Worm (Caenorhabditis elegans) whole organism, dauer: Measurements from ENCODE around the gene eif-3.K.

ENCODE experiments used
- unc-62 ChIP-seq: sonication (generic microtip); optimal IDR thresholded peaks from 2 replicates; lab custom pipeline; 2017; ENCODE audit warnings: missing biosample characterization, missing genetic modification reagents, missing genetic modification characterization

The eif-3.K gene

DNA sequence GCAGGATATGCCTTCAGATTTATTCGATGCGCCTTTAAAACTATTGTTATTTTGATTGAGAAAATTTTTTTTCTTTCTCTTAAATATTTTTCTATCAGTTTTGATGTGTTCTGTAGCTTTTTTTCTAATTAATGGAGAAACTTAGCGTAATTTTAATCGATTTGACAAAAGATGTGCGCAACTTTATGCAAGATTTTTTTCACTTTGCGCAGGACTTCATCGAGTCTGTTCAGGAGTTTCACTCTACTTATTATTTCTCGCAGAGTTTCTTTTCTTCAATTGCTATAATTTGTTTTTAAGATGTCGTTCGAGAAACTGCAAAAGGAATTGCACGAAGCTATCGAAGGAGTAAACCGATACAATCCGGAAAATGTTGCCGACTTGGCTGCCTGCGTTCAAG, at the start of gene eif-3.K:
Gene eif-3.K (plus strand): TSS at position 301 of the 400 bp plus-strand sequence.
- TF ChIP-seq unc-62 (GFP tag; lab: Kevin White, UChicago) = no peak

DNA sequence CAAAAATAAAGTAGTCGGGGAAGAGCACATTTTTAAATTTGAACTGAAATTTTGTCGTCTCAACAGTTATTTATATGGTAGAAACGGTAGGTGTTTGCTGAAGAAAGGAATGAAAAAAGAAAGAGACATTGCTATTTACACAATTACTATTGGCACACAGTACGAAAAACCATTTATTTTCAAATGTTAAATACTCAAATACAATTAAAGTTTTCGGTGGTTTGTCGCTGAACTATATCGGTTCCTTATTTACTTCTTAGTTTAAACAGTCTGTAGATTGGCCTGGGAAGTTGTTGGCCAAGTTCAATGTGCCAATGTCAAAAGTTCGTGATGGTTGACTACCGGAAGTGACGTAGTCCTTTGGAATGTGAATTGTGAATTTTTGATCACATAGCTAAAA, 49.7 kb upstream of the eif-3.K start, which contains the start of gene ttr-27:
Gene ttr-27 (minus strand): TSS at position 45 of the 400 bp plus-strand sequence.
- TF ChIP-seq unc-62 (GFP tag; lab: Kevin White, UChicago) = no peak

DNA sequence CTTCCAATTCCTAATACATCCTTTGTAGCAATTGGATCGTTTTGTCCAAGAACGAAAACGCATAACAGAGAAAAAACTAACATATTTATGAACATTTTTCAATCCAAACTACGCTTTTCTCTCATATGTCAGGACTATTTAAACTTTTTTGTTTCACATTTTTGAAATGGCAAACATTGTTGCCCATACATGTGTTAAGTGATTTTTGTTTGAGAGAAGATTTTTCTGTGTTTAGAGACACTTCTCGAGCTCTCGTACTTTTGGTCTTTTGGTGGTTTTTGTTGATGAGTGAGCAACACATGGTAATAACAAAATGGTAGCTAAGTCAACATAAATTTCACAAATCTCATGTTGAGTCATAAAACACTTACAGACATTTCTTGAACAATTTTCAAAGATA, 48.7 kb upstream of the eif-3.K start, which contains the start of gene ttr-28:
Gene ttr-28 (minus strand): TSS at position 101 of the 400 bp plus-strand sequence.
- no peak for TF ChIP-seq unc-62 (GFP tag; lab: Kevin White, UChicago)

DNA sequence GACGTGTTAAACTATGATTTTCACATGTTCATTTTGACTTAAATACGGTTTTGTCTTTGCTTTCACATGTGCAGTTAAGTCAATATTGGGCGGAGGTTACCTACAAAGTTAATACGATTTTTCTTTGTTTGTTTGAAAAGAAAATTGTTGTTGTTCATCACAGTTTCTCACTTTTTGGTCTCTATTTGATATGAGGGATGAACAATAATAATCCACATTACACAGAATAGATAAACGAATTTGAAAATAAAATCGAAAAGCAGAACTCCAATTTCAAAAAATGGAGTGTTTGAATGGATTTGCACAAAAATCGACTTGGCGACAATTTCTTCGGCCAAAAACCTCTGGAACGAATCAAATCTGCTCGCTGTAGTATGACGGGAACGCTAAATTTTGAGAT, 47.1 kb upstream of the eif-3.K start, which contains the start of gene ttr-29:
Gene ttr-29 (minus strand): TSS at position 101 of the 400 bp plus-strand sequence.
- TF ChIP-seq unc-62 (GFP tag; lab: Kevin White, UChicago) = no peak

DNA sequence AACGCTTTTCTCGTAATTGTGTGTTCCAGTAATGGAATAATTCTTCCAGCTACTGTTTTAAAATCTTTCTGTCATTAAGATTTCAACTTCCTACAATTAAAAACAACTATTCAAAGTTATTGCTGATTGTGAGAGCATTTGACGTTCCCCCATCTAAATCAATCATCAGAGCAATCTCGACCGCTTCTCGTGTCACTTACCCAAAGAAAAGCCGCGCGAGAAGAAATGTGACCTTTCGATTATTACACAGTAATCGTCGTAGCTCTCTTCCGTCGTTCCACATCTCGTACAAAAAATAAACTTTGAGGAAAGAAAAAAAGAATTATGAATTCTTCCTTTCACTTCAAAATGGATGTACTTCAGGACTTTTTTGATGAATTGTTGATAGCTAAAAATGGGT, 46.4 kb upstream of the eif-3.K start:
- no peak for TF ChIP-seq unc-62 (GFP tag; lab: Kevin White, UChicago)

DNA sequence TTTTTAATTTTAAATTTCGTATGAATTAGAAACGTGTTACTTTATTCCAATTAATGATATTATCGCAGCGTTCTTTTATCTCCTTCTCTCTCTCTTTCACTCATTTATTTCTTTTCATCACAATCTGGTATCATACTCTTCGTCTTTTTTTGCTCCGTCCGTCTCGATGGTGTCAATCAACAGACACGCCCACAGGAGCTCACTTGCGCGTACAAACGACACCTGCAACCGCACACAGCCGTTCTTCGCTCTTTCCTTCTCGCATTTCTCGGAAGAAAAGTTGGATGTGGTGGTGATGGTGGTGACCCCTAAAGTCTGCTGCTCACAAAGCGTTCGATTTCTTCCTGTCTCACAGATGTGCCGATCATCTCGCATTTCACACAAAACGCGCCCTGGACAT, 45.2 kb upstream of the eif-3.K start:
- no peak for TF ChIP-seq unc-62 (GFP tag; lab: Kevin White, UChicago)

DNA sequence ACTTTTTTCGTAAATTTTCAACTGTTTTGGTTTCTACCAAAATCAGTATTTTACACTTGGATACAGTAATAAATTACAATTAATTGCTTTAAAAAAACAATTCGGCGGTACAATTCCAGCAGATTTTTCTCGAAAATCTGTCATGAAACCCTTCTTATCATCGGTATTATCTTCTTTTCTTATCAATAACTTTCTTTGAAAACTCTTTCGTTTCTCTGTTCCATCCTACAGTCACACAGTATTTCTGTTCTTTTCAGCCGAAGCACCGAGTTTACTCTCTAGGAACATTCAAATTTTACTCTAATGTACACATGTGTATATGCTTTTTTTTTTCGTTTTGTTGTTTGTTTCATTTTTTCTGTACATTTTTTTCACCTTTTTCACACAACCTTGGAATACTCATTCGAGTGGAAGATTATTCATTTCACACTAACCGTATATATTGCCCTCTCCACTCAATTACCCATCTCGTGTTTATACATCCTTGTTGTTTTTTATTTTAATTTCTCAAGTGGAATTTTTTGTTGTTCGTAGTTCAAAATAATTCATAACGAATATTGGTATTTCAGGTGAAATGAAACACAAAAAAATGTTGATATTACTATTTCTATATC, 44.2 kb upstream of the eif-3.K start, which contains the start of gene nid-1:
Gene nid-1 (plus strand): TSS at position 564 of the 614 bp plus-strand sequence.
- TF ChIP-seq unc-62 (GFP tag; lab: Kevin White, UChicago) = no peak

DNA sequence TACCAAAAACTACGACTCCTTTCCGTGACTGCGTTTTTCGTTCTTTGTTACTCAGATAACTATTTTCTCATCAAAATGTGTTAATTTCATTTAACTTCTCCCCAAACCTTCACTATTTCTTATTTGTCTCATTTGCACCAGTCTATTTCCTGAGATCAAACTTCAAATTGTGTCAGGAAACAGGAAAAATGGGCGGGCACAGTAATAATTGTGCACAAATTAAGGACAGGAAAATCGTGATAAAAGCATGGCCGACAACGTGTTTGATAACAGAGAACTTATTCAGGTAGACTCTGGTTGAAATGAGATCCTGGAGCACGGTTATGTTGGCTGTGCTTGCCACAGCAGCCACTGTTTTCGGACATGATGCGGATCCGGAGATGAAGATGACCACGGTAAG, 34.1 kb upstream of the eif-3.K start, which contains the start of gene lipl-1:
Gene lipl-1 (plus strand): TSS at position 282 of the 400 bp plus-strand sequence.
- no peak for TF ChIP-seq unc-62 (GFP tag; lab: Kevin White, UChicago)

DNA sequence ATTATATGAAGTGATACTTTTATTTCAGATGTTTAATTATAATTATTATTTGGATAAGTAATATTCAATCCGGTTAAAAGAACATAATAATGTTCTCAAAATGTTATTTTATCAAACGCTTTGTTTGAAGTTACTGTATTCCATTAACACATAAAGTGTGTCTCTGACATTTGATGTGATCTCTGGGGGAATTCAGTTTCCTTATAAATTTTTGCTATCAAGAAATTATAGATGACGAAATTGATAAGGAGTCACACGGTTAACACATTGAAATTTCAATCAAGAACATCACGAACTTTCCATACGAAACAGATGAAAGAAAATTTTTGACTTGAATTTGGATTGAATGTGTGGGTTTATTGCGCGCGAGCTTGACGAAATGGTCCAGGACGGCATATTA, 32.1 kb upstream of the eif-3.K start:
- no peak for TF ChIP-seq unc-62 (GFP tag; lab: Kevin White, UChicago)

DNA sequence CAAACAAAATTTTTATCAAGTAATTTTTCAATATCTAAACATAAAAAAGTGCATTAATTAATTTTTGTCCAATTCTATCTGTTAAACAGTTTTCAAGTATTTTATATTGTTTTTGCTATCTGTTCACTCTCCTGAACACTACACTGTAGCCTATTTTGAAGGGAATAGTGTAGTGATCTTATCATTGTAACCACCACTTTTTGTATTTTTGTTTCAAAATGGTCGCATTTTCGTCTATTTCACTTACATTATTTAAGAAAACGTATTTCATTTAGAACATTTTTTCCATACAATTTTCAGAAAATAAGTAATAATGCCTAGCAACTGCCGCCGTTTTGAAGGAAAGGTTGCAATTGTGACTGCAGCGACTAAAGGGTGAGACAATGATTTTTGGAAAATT, 31.5 kb upstream of the eif-3.K start, which contains the start of gene dhrs-4:
Gene dhrs-4 (plus strand): TSS at position 301 of the 400 bp plus-strand sequence.
- no peak for TF ChIP-seq unc-62 (GFP tag; lab: Kevin White, UChicago)

DNA sequence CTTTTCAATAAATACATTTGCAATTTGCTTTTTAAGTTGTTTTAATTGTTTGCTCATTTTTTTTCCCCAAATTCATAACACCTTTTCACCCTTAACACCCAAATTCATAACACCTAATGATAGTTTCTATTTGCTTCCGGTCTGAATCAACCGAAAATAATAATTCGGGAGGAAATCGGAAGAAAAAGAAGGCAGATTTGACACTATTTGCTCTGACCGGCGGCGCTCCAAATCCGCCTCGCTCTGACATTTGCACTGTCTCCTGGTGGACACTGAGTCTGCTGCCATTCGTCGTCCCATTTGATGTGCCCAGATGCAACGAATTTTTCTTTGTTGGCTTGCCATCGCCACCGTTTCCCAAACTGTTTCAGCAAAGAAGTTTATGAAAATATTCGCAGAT, 29.7 kb upstream of the eif-3.K start, which contains the start of gene pqn-67:
Gene pqn-67 (plus strand): TSS at position 301 of the 400 bp plus-strand sequence.
- no peak for TF ChIP-seq unc-62 (GFP tag; lab: Kevin White, UChicago)

DNA sequence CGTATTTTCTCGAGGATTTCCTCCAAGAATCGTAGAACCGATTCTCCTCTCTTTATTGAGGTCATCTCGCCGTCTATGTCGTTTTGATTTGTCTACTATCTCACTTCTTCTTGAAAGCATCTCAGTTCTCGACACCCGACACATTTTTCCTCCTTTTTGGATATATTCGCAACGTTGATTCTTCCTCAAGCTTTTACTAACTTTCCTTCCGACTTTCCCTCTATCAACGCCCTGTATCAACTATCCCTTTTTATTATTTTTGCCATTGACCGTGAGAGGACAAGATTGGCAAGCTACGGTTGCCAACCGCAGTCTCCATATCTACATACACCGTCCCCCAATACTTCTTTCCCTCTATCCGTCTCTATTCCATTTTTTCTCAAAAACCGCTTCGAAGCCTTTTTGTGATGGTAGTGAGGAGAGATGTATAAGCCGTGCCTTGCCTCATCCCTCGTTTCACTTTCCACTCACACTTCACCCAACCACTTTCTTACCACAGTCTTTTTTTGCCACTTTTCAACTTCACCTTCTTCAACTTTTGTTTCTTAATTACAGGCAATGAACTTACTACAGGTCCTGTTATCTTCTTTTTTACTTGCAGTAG, 24.8 kb upstream of the eif-3.K start, which contains the start of gene T16G1.2:
Gene T16G1.2 (plus strand): TSS at position 554 of the 604 bp plus-strand sequence.
- no peak for TF ChIP-seq unc-62 (GFP tag; lab: Kevin White, UChicago)

DNA sequence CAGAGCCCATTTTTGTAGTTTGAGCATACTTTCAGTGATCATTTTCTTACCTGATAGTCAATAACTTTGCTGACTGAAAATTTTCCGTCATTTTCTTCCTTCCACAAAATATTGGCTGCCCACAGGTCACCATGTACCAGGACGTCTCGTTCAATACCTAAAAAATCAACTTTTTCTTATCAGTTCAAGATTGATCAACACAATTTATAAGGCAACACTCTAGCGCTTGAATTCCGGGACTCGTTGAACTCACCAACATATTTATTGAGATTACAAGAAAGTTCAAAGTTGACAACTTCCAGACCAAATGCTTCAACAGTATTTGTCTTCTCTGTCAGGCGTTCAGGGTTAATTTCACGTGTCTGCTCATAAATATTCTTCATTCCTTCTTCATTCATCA, 20.1 kb upstream of the eif-3.K start:
- TF ChIP-seq unc-62 (GFP tag; lab: Kevin White, UChicago) = no peak

DNA sequence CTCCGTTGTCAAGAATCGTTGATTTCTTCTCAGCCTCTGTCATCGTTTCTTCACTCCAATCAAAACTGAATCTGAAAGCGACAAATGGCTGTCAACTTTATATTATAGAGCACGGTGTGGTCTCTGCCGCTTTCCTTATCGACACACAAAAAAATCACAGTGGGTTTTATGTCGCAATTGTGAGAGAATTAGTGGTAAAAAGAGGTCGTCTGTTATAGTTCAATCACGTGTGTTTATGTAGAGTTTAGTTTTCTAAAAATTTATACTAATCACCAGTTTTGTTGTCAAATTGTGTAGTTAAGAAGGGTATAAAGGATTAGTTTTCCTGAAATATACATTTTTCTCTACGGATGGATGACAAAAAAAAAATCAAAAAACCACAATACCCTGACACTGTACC, 18.8 kb upstream of the eif-3.K start, which contains the start of gene T16G1.7:
Gene T16G1.7 (minus strand): TSS at position 137 of the 400 bp plus-strand sequence.
- TF ChIP-seq unc-62 (GFP tag; lab: Kevin White, UChicago) = no peak

DNA sequence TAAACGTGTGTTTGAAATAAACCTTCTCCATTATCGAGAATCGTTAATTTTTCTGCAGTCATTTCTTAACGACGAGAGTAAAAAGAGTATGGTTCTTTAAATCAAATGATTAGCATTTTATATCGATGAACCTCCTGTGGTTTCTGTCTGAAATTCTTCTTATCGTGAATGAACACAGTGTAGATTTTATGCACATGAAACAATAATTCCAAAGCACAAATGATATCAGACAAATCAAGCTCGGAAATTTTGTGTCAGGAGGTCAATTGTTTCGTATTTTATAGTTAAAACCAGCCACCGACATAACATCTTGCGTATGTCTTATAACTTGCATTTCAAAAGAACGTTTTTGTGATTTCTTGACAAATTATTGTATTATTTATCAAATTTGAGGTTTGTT, 16.7 kb upstream of the eif-3.K start, which contains the start of gene T16G1.6:
Gene T16G1.6 (minus strand): TSS at position 77 of the 400 bp plus-strand sequence.
- TF ChIP-seq unc-62 (GFP tag; lab: Kevin White, UChicago) = no peak

DNA sequence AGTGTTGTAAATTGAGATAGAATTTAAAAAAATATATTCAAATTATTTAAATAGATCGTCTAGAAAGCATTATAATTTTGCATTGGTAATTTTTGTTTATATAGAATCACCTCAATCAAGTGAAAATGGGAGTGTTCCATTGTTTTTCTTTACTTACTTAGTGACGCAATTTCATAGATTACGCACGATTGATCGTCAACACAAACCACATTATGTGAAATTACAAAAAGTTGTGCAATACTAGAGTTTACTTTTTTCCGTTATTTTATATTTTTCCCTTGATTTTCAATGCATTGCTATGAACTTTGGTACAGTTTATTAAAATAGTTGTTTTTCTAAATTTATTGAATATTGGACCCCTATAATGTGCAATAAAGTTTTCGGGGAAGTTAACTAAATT, 14.4 kb upstream of the eif-3.K start, which contains the start of gene T16G1.5:
Gene T16G1.5 (minus strand): TSS at position 119 of the 400 bp plus-strand sequence.
- no peak for TF ChIP-seq unc-62 (GFP tag; lab: Kevin White, UChicago)
